Fruit fly (Drosophila melanogaster) whole organism, pupa: ENCODE results near the gene RpS28a.

Experiments used
- CG12605 ChIP-seq: fragments of 200-800 bp; sonication (Bioruptor generic); IDR thresholded peaks from 2 replicates; pipeline ENCODE4 v1.3.6; 2022; ENCODE audit warnings: missing biosample characterization, missing genetic modification characterization
- CG15710 ChIP-seq: fragments of 200-800 bp; sonication (Bioruptor generic); optimal IDR thresholded peaks from 2 replicates; lab custom pipeline; 2018; ENCODE audit warnings: missing biosample characterization, mild to moderate bottlenecking, missing genetic modification characterization, moderate library complexity
- fd96Ca ChIP-seq: fragments of 200-800 bp; sonication (Bioruptor generic); IDR thresholded peaks from 3 replicates; pipeline ENCODE4 v1.3.6; 2022; ENCODE audit warnings: missing biosample characterization, missing genetic modification characterization
- rn ChIP-seq: fragments of 200-800 bp; sonication (Bioruptor generic); IDR thresholded peaks from 2 replicates; pipeline ENCODE4 v1.3.6; 2022; ENCODE audit warnings: missing biosample characterization, missing genetic modification characterization

DNA sequence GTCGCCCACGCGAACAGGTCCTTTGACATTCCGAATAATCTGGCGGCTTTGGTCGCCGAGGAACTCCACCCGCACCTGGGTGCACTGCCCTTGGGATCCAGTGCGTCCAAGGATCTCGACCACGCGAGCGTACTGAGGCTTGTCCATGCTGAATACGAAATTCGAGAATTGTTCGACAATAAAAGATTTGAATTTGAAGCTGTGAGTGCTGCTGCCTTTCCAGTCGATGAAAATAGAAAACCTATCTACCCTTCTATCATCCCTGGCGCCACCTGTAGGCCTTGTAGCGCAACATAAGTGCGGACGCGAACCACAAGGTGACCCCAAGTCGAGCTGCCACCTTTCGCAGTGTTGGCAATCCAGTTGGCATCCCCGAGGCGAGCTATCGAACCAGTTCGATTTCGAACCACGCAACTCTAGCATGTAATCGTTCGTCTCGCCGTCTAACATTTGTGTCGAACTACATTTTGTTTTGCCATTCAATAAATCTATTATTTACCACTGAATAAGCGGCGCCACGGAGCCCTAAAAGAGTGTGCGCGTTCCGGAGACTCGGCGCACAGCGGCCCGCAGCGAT lies at the start of gene RpS28a, which contains the start of gene Axn:
- TF ChIP-seq CG12605 (GFP tag; lab: Robert Waterston, UW) (no peak), CG15710 (no peak), rn (GFP tag; lab: Robert Waterston, UW) (no peak), fd96Ca (GFP tag; lab: Robert Waterston, UW) (no peak)
